Worm (Caenorhabditis elegans): ENCODE measurements around the gene ZK666.12.

ZK666.12 gene

ce11 chrII:10524374-10524773, 28.4 kb downstream of the ZK666.12 start, which contains the start of gene F59B10.6:
F59B10.6 (minus strand) TSS chrII:10524474.
- TF ChIP-seq nhr-84 (tag; optimal IDR thresholded peaks at IDR 0.05) (no peak), zag-1 (tag; optimal IDR thresholded peaks at IDR 0.05) (no peak), unc-130 (tag; optimal IDR thresholded peaks at IDR 0.05) (no peak), egl-27 (tag; optimal IDR thresholded peaks at IDR 0.05) (no peak), elt-2 (tag; optimal IDR thresholded peaks at IDR 0.05) (no peak), vab-15 (tag; optimal IDR thresholded peaks at IDR 0.05) (no peak), mep-1 (tag; optimal IDR thresholded peaks at IDR 0.05) (no peak), egl-13 (tag; optimal IDR thresholded peaks at IDR 0.05) (no peak), sox-4 (tag; optimal IDR thresholded peaks at IDR 0.05) (no peak), ceh-8 (GFP tag; optimal IDR thresholded peaks at IDR 0.05) (no peak), tlp-1 (tag; optimal IDR thresholded peaks at IDR 0.05) (no peak), mef-2 (tag; optimal IDR thresholded peaks at IDR 0.05) (no peak), fos-1 (tag; optimal IDR thresholded peaks at IDR 0.05) (no peak), lin-13 (GFP tag; optimal IDR thresholded peaks at IDR 0.05) (no peak), pax-3 (tag; optimal IDR thresholded peaks at IDR 0.05) (no peak), nhr-47 (tag; optimal IDR thresholded peaks at IDR 0.05) (no peak)

- TF ChIP-seq nhr-20 (tag; optimal IDR thresholded peaks at IDR 0.05), result peak; percentile 51
- peak; percentile 3 for TF ChIP-seq nhr-90 (tag; optimal IDR thresholded peaks at IDR 0.05; ENCODE audit: poor library complexity)
- TF ChIP-seq hlh-17 (GFP tag; optimal IDR thresholded peaks at IDR 0.05; ENCODE audit: borderline replicate concordance), result no peak
- no peak for TF ChIP-seq ceh-90 (tag; optimal IDR thresholded peaks at IDR 0.05)
- TF ChIP-seq nhr-85 (tag), result peak; percentile 87
- peak; percentile 61 for TF ChIP-seq snu-23 (GFP tag; optimal IDR thresholded peaks at IDR 0.05)
- no peak for TF ChIP-seq zip-4 (GFP tag; optimal IDR thresholded peaks at IDR 0.05)
- peak in 1 of 2 experiments; percentile 10 for TF ChIP-seq efl-1 (optimal IDR thresholded peaks at IDR 0.05)
- peak in 1 of 2 experiments; percentile 88 for TF ChIP-seq efl-1 (GFP tag; optimal IDR thresholded peaks at IDR 0.05 in 1 of 2)
- TF ChIP-seq unc-98 (GFP tag; IDR thresholded peaks at IDR 0.05), result no peak
- TF ChIP-seq blmp-1 (tag; optimal IDR thresholded peaks at IDR 0.05), result peak; percentile 60
- no peak for TF ChIP-seq unc-30 (tag; optimal IDR thresholded peaks at IDR 0.05)
- TF ChIP-seq lin-14 (GFP tag; optimal IDR thresholded peaks at IDR 0.05), result peak; percentile 76
- peak in 1 of 2 experiments; percentile 21 for TF ChIP-seq lin-35 (GFP tag; optimal IDR thresholded peaks at IDR 0.05)
- peak; percentile 6 for TF ChIP-seq skn-1 (tag; optimal IDR thresholded peaks at IDR 0.05)
- peak; percentile 43 for TF ChIP-seq mep-1 (tag; optimal IDR thresholded peaks at IDR 0.05)
- TF ChIP-seq fkh-10 (GFP tag; optimal IDR thresholded peaks at IDR 0.05), result no peak
- peak in 3 of 6 experiments; percentile 18 to 49 (median 36) for TF ChIP-seq elt-3 (tag; optimal IDR thresholded peaks at IDR 0.05)
- no peak for TF ChIP-seq elt-2 (tag; optimal IDR thresholded peaks at IDR 0.05)
- TF ChIP-seq dsc-1 (tag; optimal IDR thresholded peaks at IDR 0.05), result no peak
- no peak for TF ChIP-seq sup-37 (GFP tag; optimal IDR thresholded peaks at IDR 0.05)
- TF ChIP-seq sptf-1 (tag; optimal IDR thresholded peaks at IDR 0.05), result no peak
Measured at ce11 chrII:10525134-10525533, 29.1 kb downstream of the ZK666.12 start.

ce11 chrII:10527649-10528134, 31.7 kb downstream of the ZK666.12 start, which contains the start of gene mab-10:
mab-10 (plus strand) TSS chrII:10528084.
- TF ChIP-seq fkh-8 (tag; optimal IDR thresholded peaks at IDR 0.05) (no peak), xbp-1 (tag; optimal IDR thresholded peaks at IDR 0.05) (no peak), ceh-8 (GFP tag; optimal IDR thresholded peaks at IDR 0.05) (no peak), ceh-90 (tag; optimal IDR thresholded peaks at IDR 0.05) (no peak), efl-1 (optimal IDR thresholded peaks at IDR 0.05) (no peak), efl-1 (GFP tag; optimal IDR thresholded peaks at IDR 0.05 in 1 of 2) (no peak), fos-1 (tag; optimal IDR thresholded peaks at IDR 0.05) (no peak), rnt-1 (tag; optimal IDR thresholded peaks at IDR 0.05) (peak; percentile 0), isw-1 (GFP tag; IDR thresholded peaks at IDR 0.05) (no peak), aly-2 (tag; optimal IDR thresholded peaks at IDR 0.05) (no peak), lin-14 (GFP tag; optimal IDR thresholded peaks at IDR 0.05) (peak; percentile 57)

Measured in whole organism, L1 larva.